Comparison of ENCODE assay signal across 3 fruit fly cellular contexts in the genomic region with DNA sequence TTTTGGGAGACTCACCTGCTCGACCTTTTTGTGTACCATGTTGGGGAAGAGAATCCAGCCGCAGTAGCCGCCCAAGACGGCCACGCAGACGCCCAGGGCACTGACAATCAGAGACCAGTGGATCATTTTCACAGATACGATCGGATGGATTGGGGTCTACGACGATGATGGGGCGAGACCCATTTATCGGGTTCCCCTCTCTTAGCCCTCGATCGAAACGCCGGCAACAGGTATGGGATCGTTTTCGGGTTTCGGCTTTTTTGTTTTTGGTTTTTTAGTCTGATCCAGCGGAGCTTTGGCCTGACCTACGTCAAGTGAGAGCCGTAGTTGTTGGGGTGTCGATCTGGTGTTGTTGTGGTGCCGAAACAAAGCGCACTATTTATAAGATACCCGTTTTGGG.
TF ChIP-seq lines count a peak whose summit lies in the region.

No protein-coding gene starts in this region.

- TF ChIP-seq CTCF in whole organism, embryonic (GFP tag; optimal IDR thresholded peaks at IDR 0.05; lab: Kevin White, UChicago), result no peak

TF ChIP-seq in whole organism, embryonic, 481 proteins besides CTCF, POLR2A, EP300 and RAD21 (continues in another document):
- no peak for TF ChIP-seq Max (GFP tag; optimal IDR thresholded peaks at IDR 0.05; lab: Kevin White, UChicago)
- no peak for TF ChIP-seq CG14667 (GFP tag; IDR thresholded peaks at IDR 0.05; lab: Robert Waterston, UW)
- TF ChIP-seq caup (GFP tag; optimal IDR thresholded peaks at IDR 0.05; lab: Kevin White, UChicago; ENCODE audit: severe bottlenecking), result no peak
- TF ChIP-seq CG7987 (GFP tag; optimal IDR thresholded peaks at IDR 0.05; lab: Kevin White, UChicago), result no peak
- no peak for TF ChIP-seq CG17912 (GFP tag; optimal IDR thresholded peaks at IDR 0.05; lab: Kevin White, UChicago)
- no peak for TF ChIP-seq CG18599 (GFP tag; optimal IDR thresholded peaks at IDR 0.05; lab: Kevin White, UChicago)
- no peak for TF ChIP-seq so (GFP tag; IDR thresholded peaks at IDR 0.05; lab: Robert Waterston, UW)
- TF ChIP-seq Lhr (GFP tag; optimal IDR thresholded peaks at IDR 0.05; lab: Kevin White, UChicago), result no peak
- TF ChIP-seq abd-A (tag; optimal IDR thresholded peaks at IDR 0.05; lab: Kevin White, UChicago), result peak; percentile 4
- no peak for TF ChIP-seq pan (optimal IDR thresholded peaks at IDR 0.05; lab: Kevin White, UChicago)
- no peak for TF ChIP-seq pan (GFP tag; optimal IDR thresholded peaks at IDR 0.05 in 1 of 2, IDR thresholded peaks at IDR 0.05 in 1 of 2)
- TF ChIP-seq NK7.1 (GFP tag; optimal IDR thresholded peaks at IDR 0.05; lab: Kevin White, UChicago), result no peak
- no peak for TF ChIP-seq CG17328 (GFP tag; IDR thresholded peaks at IDR 0.05; lab: Robert Waterston, UW)
- TF ChIP-seq CG10274 (GFP tag; optimal IDR thresholded peaks at IDR 0.05; lab: Kevin White, UChicago), result no peak
- no peak for TF ChIP-seq kah (GFP tag; optimal IDR thresholded peaks at IDR 0.05; lab: Kevin White, UChicago)
- no peak for TF ChIP-seq Fer2 (tag; optimal IDR thresholded peaks at IDR 0.05; lab: Kevin White, UChicago)
- no peak for TF ChIP-seq dm (GFP tag; optimal IDR thresholded peaks at IDR 0.05; lab: Kevin White, UChicago)
- TF ChIP-seq kay (GFP tag; optimal IDR thresholded peaks at IDR 0.05; lab: Kevin White, UChicago), result no peak
- no peak for TF ChIP-seq Oaz (GFP tag; IDR thresholded peaks at IDR 0.05; lab: Robert Waterston, UW)
- TF ChIP-seq CG4854 (GFP tag; optimal IDR thresholded peaks at IDR 0.05; lab: Kevin White, UChicago), result no peak
- TF ChIP-seq CkIIα-i1 (GFP tag; IDR thresholded peaks at IDR 0.05; lab: Robert Waterston, UW), result no peak
- no peak for TF ChIP-seq CG2875 (GFP tag; optimal IDR thresholded peaks at IDR 0.05; lab: Kevin White, UChicago)
- no peak for TF ChIP-seq odd (GFP tag; optimal IDR thresholded peaks at IDR 0.05; lab: Kevin White, UChicago)
- TF ChIP-seq Nf-YC (tag; optimal IDR thresholded peaks at IDR 0.05; lab: Kevin White, UChicago), result no peak
- TF ChIP-seq NC2α (GFP tag; optimal IDR thresholded peaks at IDR 0.05; lab: Kevin White, UChicago), result no peak
- TF ChIP-seq B-H2 (GFP tag; optimal IDR thresholded peaks at IDR 0.05; lab: Kevin White, UChicago), result no peak
- no peak for TF ChIP-seq CG14050 (GFP tag; IDR thresholded peaks at IDR 0.05; lab: Robert Waterston, UW)
- TF ChIP-seq Atf-2 (GFP tag; optimal IDR thresholded peaks at IDR 0.05; lab: Kevin White, UChicago), result no peak
- TF ChIP-seq croc (GFP tag; conservative IDR thresholded peaks at IDR 0.05; lab: Robert Waterston, UW), result no peak
- TF ChIP-seq CG14014 (GFP tag; IDR thresholded peaks at IDR 0.05; lab: Robert Waterston, UW), result no peak
- no peak for TF ChIP-seq nerfin-1 (tag; optimal IDR thresholded peaks at IDR 0.05; lab: Kevin White, UChicago)

TF ChIP-seq in whole organism, prepupa, 60 proteins besides CTCF, POLR2A, EP300 and RAD21:
- no peak for TF ChIP-seq cyc (GFP tag; optimal IDR thresholded peaks at IDR 0.05; lab: Kevin White, UChicago)
- TF ChIP-seq Eip78C (GFP tag; lab: Kevin White, UChicago), result peak; percentile 48
- no peak for TF ChIP-seq fkh (GFP tag; optimal IDR thresholded peaks at IDR 0.05; lab: Kevin White, UChicago)

TF ChIP-seq in whole organism, wandering third instar larva, 38 proteins besides CTCF, POLR2A, EP300 and RAD21:
- peak; percentile 3 for TF ChIP-seq jim (GFP tag; optimal IDR thresholded peaks at IDR 0.05; lab: Kevin White, UChicago)
- no peak for TF ChIP-seq fru (GFP tag; optimal IDR thresholded peaks at IDR 0.05; lab: Kevin White, UChicago)
TF ChIP-seq in whole organism, wandering third instar larva: peak in this region for 1.
